Worm (Caenorhabditis elegans) whole organism, early embryonic: ENCODE measurements around the gene F35E8.2.

Source experiments
- B0310.2 ChIP-seq: sonication (generic microtip); optimal IDR thresholded peaks from 2 replicates; lab custom pipeline; 2016; ENCODE audit warnings: mild to moderate bottlenecking, missing genetic modification characterization, missing compliant biosample characterization
- F13C5.2 ChIP-seq: sonication (generic microtip); optimal IDR thresholded peaks from 2 replicates; lab custom pipeline; 2017; ENCODE audit warnings: mild to moderate bottlenecking, missing genetic modification characterization, inconsistent platforms, missing compliant biosample characterization
- ceh-13 ChIP-seq: fragments of 200-800 bp; sonication (Bioruptor generic); optimal IDR thresholded peaks from 2 replicates; lab custom pipeline; 2018; ENCODE audit warnings: mild to moderate bottlenecking, missing genetic modification characterization, missing compliant biosample characterization
- hmbx-1 ChIP-seq: sonication (generic microtip); optimal IDR thresholded peaks from 2 replicates; lab custom pipeline; 2016; ENCODE audit warnings: mild to moderate bottlenecking, missing genetic modification characterization, missing compliant biosample characterization
- hmg-4 ChIP-seq: fragments of 200-800 bp; sonication (Bioruptor generic); optimal IDR thresholded peaks from 2 replicates; lab custom pipeline; 2018; ENCODE audit warnings: mild to moderate bottlenecking, missing genetic modification characterization, missing compliant biosample characterization
- hnd-1 ChIP-seq: sonication (generic microtip); optimal IDR thresholded peaks from 2 replicates; lab custom pipeline; 2016; ENCODE audit warnings: missing genetic modification characterization, missing compliant biosample characterization
- sea-1 ChIP-seq: fragments of 200-800 bp; sonication (Bioruptor generic); conservative IDR thresholded peaks from 2 replicates; pipeline ENCODE4 v1.3.6; 2022; ENCODE audit warnings: missing genetic modification characterization, missing compliant biosample characterization
- tra-4 ChIP-seq: sonication (generic microtip); optimal IDR thresholded peaks from 2 replicates; lab custom pipeline; 2017; ENCODE audit warnings: missing genetic modification characterization, missing compliant biosample characterization

The F35E8.2 gene

DNA sequence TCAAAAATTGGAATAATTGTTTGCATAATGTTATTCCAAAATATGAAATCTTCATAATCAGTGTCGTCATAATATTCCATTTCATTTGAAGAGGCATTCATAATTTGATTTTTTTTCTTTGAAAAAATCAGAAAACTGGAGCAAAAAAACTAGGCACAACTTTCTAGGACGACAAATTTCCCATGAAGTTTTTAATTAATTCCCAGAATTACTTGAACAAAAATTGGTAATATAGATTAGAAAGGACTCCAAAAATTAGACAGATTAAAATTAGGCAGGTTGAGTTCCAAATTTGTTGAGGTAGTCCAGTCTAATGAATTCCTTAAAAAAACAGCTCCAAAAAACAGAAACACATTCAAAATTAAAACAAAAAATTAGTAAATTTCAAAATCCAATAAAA, 49.5 kb downstream of the F35E8.2 start, which contains the start of gene srw-57:
Gene srw-57, minus strand, starts transcription at position 101 of the 400 bp plus-strand sequence.
- TF ChIP-seq hmg-4 (GFP tag; lab: Kevin White, UChicago), result no peak
- TF ChIP-seq F13C5.2 (tag; lab: Kevin White, UChicago), result no peak

ce11 chrV:15955497-15955896, 50.0 kb downstream of the F35E8.2 start, which contains the start of gene srh-186:
Gene srh-186, plus strand, starts transcription at chrV:15955797.
- TF ChIP-seq B0310.2 (tag; lab: Kevin White, UChicago), result no peak
- no peak for TF ChIP-seq hmbx-1 (tag; lab: Kevin White, UChicago)
- no peak for TF ChIP-seq ceh-13
- no peak for TF ChIP-seq sea-1 (GFP tag; lab: Robert Waterston, UW)
- no peak for TF ChIP-seq hnd-1 (tag; lab: Kevin White, UChicago)
- TF ChIP-seq tra-4, result no peak
